Fruit fly (Drosophila melanogaster) whole organism, embryonic: Measurements from ENCODE around the gene CG16789.

Experiments used
- Aef1 ChIP-seq: fragments of 200-800 bp; sonication (Bioruptor generic); IDR thresholded peaks from 3 replicates; pipeline ENCODE4 v1.3.6; 2022; ENCODE audit warnings: missing biosample characterization, missing genetic modification characterization
- Antp ChIP-seq: fragments of 200-800 bp; sonication (Bioruptor generic); optimal IDR thresholded peaks from 3 replicates; lab custom pipeline; 2016; ENCODE audit warnings: missing biosample characterization, missing genetic modification characterization
- BtbVII ChIP-seq: fragments of 200-800 bp; sonication (Bioruptor generic); optimal IDR thresholded peaks from 3 replicates; lab custom pipeline; 2017; ENCODE audit warnings: missing biosample characterization, mild to moderate bottlenecking, missing genetic modification characterization
- C15 ChIP-seq: fragments of 200-800 bp; sonication (Bioruptor generic); IDR thresholded peaks from 3 replicates; pipeline ENCODE4 v1.3.6; 2022; ENCODE audit warnings: missing biosample characterization, missing genetic modification characterization
- CG10543 ChIP-seq: fragments of 200-800 bp; sonication (Bioruptor generic); optimal IDR thresholded peaks from 3 replicates; lab custom pipeline; 2017; ENCODE audit warnings: missing biosample characterization, mild to moderate bottlenecking, missing genetic modification characterization, moderate library complexity
- CG11085 ChIP-seq: fragments of 200-800 bp; sonication (Bioruptor generic); IDR thresholded peaks from 2 replicates; pipeline ENCODE4 v1.3.6; 2022; ENCODE audit warnings: missing biosample characterization, missing genetic modification characterization
- CG11695 ChIP-seq: fragments of 200-800 bp; sonication (Bioruptor generic); IDR thresholded peaks from 3 replicates; pipeline ENCODE4 v1.3.6; 2022; ENCODE audit warnings: missing biosample characterization, missing genetic modification characterization
- CG13424 ChIP-seq: fragments of 200-800 bp; sonication (Bioruptor generic); optimal IDR thresholded peaks from 2 replicates; lab custom pipeline; 2019; ENCODE audit warnings: missing biosample characterization, mild to moderate bottlenecking, missing genetic modification characterization, moderate library complexity
- CG13624 ChIP-seq: fragments of 200-800 bp; sonication (Bioruptor generic); optimal IDR thresholded peaks from 2 replicates; lab custom pipeline; 2016; ENCODE audit warnings: missing biosample characterization, missing genetic modification characterization
- CG14860 ChIP-seq: fragments of 200-800 bp; sonication (Bioruptor generic); IDR thresholded peaks from 3 replicates; pipeline ENCODE4 v1.3.6; 2022; ENCODE audit warnings: missing biosample characterization, missing genetic modification characterization; ENCODE audit not compliant: partially characterized antibody
- CG15073 ChIP-seq: fragments of 200-800 bp; sonication (Bioruptor generic); optimal IDR thresholded peaks from 2 replicates; lab custom pipeline; 2016; ENCODE audit warnings: missing biosample characterization, missing genetic modification characterization
- CG1529 ChIP-seq: fragments of 200-800 bp; sonication (Bioruptor generic); optimal IDR thresholded peaks from 3 replicates; lab custom pipeline; 2018; ENCODE audit warnings: missing biosample characterization, missing genetic modification characterization
- CG15601 ChIP-seq: fragments of 200-800 bp; sonication (Bioruptor generic); optimal IDR thresholded peaks from 3 replicates; lab custom pipeline; 2019; ENCODE audit warnings: missing biosample characterization, mild to moderate bottlenecking, missing genetic modification characterization, moderate library complexity
- CG15696 ChIP-seq: fragments of 200-800 bp; sonication (Bioruptor generic); optimal IDR thresholded peaks from 2 replicates; lab custom pipeline; 2019; ENCODE audit warnings: missing biosample characterization, mild to moderate bottlenecking, missing genetic modification characterization, moderate library complexity
- CG17829 ChIP-seq: fragments of 200-800 bp; optimal IDR thresholded peaks from 2 replicates; lab custom pipeline; 2019; ENCODE audit warnings: missing biosample characterization, mild to moderate bottlenecking, missing genetic modification characterization, moderate library complexity
- CG18476 ChIP-seq: fragments of 200-800 bp; sonication (Bioruptor generic); optimal IDR thresholded peaks from 2 replicates; lab custom pipeline; 2016; ENCODE audit warnings: missing biosample characterization, mild to moderate bottlenecking, missing genetic modification characterization
- CG2889 ChIP-seq: fragments of 200-800 bp; sonication (Bioruptor generic); IDR thresholded peaks from 3 replicates; pipeline ENCODE4 v1.3.6; 2022; ENCODE audit warnings: missing biosample characterization, missing genetic modification characterization
- CG3281 ChIP-seq: fragments of 200-800 bp; sonication (Bioruptor generic); optimal IDR thresholded peaks from 3 replicates; lab custom pipeline; 2017; ENCODE audit warnings: missing biosample characterization, mild to moderate bottlenecking, missing genetic modification characterization
- CG4617 ChIP-seq: fragments of 200-800 bp; sonication (Bioruptor generic); optimal IDR thresholded peaks from 3 replicates; lab custom pipeline; 2016; ENCODE audit warnings: missing biosample characterization, missing genetic modification characterization, borderline replicate concordance
- CG7745 ChIP-seq: fragments of 200-800 bp; sonication (Bioruptor generic); optimal IDR thresholded peaks from 2 replicates; lab custom pipeline; 2018; ENCODE audit warnings: missing biosample characterization, mild to moderate bottlenecking, missing genetic modification characterization, moderate library complexity
- CG9727 ChIP-seq: fragments of 200-800 bp; sonication (Bioruptor generic); optimal IDR thresholded peaks from 3 replicates; lab custom pipeline; 2017; ENCODE audit warnings: missing biosample characterization, mild to moderate bottlenecking, missing genetic modification characterization
- CHES-1-like ChIP-seq: fragments of 200-800 bp; sonication (Bioruptor generic); optimal IDR thresholded peaks from 2 replicates; lab custom pipeline; 2016; ENCODE audit warnings: missing biosample characterization, missing genetic modification characterization
- Dad ChIP-seq: fragments of 200-800 bp; sonication (Bioruptor generic); optimal IDR thresholded peaks from 3 replicates; lab custom pipeline; 2016; ENCODE audit warnings: missing biosample characterization, missing genetic modification characterization
- Dp ChIP-seq: fragments of 200-800 bp; sonication (Bioruptor generic); optimal IDR thresholded peaks from 2 replicates; lab custom pipeline; 2018; ENCODE audit warnings: missing biosample characterization, mild to moderate bottlenecking, missing genetic modification characterization, moderate library complexity
- Ets97D ChIP-seq: fragments of 200-800 bp; sonication (Bioruptor generic); optimal IDR thresholded peaks from 3 replicates; lab custom pipeline; 2016; ENCODE audit warnings: missing biosample characterization, missing genetic modification characterization
- Fer3 ChIP-seq: fragments of 200-800 bp; sonication (Bioruptor generic); optimal IDR thresholded peaks from 2 replicates; lab custom pipeline; 2018; ENCODE audit warnings: missing biosample characterization, mild to moderate bottlenecking, missing genetic modification characterization, moderate library complexity
- Gug ChIP-seq: fragments of 200-800 bp; sonication (Bioruptor generic); IDR thresholded peaks from 4 replicates; pipeline ENCODE4 v1.3.6; 2022; ENCODE audit warnings: missing biosample characterization, missing genetic modification characterization
- TFAM ChIP-seq: fragments of 200-800 bp; sonication (Bioruptor generic); optimal IDR thresholded peaks from 2 replicates; lab custom pipeline; 2017; ENCODE audit warnings: missing biosample characterization, missing genetic modification characterization, inconsistent platforms
- az2 ChIP-seq: fragments of 200-800 bp; sonication (Bioruptor generic); optimal IDR thresholded peaks from 3 replicates; lab custom pipeline; 2016; ENCODE audit warnings: missing biosample characterization, missing genetic modification characterization
- btn ChIP-seq: fragments of 200-800 bp; sonication (Bioruptor generic); optimal IDR thresholded peaks from 2 replicates; lab custom pipeline; 2016; ENCODE audit warnings: missing biosample characterization, missing genetic modification characterization
- caup ChIP-seq: fragments of 200-800 bp; sonication (Bioruptor generic); optimal IDR thresholded peaks from 3 replicates; lab custom pipeline; 2017; ENCODE audit warnings: missing biosample characterization, mild to moderate bottlenecking, missing genetic modification characterization, moderate library complexity; ENCODE audit not compliant: severe bottlenecking
- dm ChIP-seq: fragments of 200-800 bp; sonication (Bioruptor generic); optimal IDR thresholded peaks from 3 replicates; lab custom pipeline; 2016; ENCODE audit warnings: missing biosample characterization, missing genetic modification characterization
- fd3F ChIP-seq: fragments of 200-800 bp; sonication (Bioruptor generic); optimal IDR thresholded peaks from 2 replicates; lab custom pipeline; 2018; ENCODE audit warnings: missing biosample characterization, mild to moderate bottlenecking, missing genetic modification characterization, moderate library complexity
- fd96Cb ChIP-seq: fragments of 200-800 bp; sonication (Bioruptor generic); optimal IDR thresholded peaks from 2 replicates; lab custom pipeline; 2018; ENCODE audit warnings: missing biosample characterization, mild to moderate bottlenecking, missing genetic modification characterization, moderate library complexity
- gfzf ChIP-seq: fragments of 200-800 bp; sonication (Bioruptor generic); optimal IDR thresholded peaks from 2 replicates; lab custom pipeline; 2016; ENCODE audit warnings: missing biosample characterization, mild to moderate bottlenecking, missing genetic modification characterization, moderate library complexity
- grn ChIP-seq: fragments of 200-800 bp; sonication (Bioruptor generic); optimal IDR thresholded peaks from 3 replicates; lab custom pipeline; 2017; ENCODE audit warnings: missing biosample characterization, missing genetic modification characterization
- inv ChIP-seq: fragments of 200-800 bp; sonication (Bioruptor generic); IDR thresholded peaks from 2 replicates; pipeline ENCODE4 v1.3.6; 2022; ENCODE audit warnings: missing biosample characterization, missing genetic modification characterization; ENCODE audit not compliant: partially characterized antibody
- jigr1 ChIP-seq: fragments of 200-800 bp; sonication (Bioruptor generic); IDR thresholded peaks from 3 replicates; pipeline ENCODE4 v1.3.6; 2022; ENCODE audit warnings: missing biosample characterization, missing genetic modification characterization
- maf-S ChIP-seq: fragments of 200-800 bp; sonication (Bioruptor generic); optimal IDR thresholded peaks from 2 replicates; lab custom pipeline; 2016; ENCODE audit warnings: missing biosample characterization, missing genetic modification characterization
- oc ChIP-seq: fragments of 200-800 bp; sonication (Bioruptor generic); optimal IDR thresholded peaks from 2 replicates; lab custom pipeline; 2018; ENCODE audit warnings: missing biosample characterization, mild to moderate bottlenecking, missing genetic modification characterization, moderate library complexity
- pan ChIP-seq, 4 experiments: fragments of >200 bp in 3 of 4; fragments of 200-800 bp in 1 of 4; sonication (Bioruptor generic) in 1 of 4; optimal IDR thresholded peaks in 3 of 4; IDR thresholded peaks in 1 of 4; 2 replicates each; pipeline versions ENCODE4 v1.3.6 to Lab custom; 2017 to 2022; ENCODE audit warnings: missing biosample characterization in 2 of 4, missing genetic modification characterization in 2 of 4, mixed read lengths in 1 of 4
- peb ChIP-seq: fragments of 200-800 bp; sonication (Bioruptor generic); IDR thresholded peaks from 2 replicates; pipeline ENCODE4 v1.3.6; 2022; ENCODE audit warnings: missing biosample characterization, missing genetic modification characterization
- rib ChIP-seq: fragments of 200-800 bp; sonication (Bioruptor generic); IDR thresholded peaks from 2 replicates; pipeline ENCODE4 v1.3.6; 2022; ENCODE audit warnings: missing biosample characterization, missing genetic modification characterization
- sens ChIP-seq: fragments of 200-800 bp; sonication (Bioruptor generic); peaks from one replicate; lab custom pipeline; 2016; ENCODE audit warnings: missing biosample characterization, missing genetic modification characterization
- sob ChIP-seq: fragments of 200-800 bp; sonication (Bioruptor generic); IDR thresholded peaks from 2 replicates; pipeline ENCODE4 v1.3.6; 2022; ENCODE audit warnings: missing biosample characterization, missing genetic modification characterization
- tna ChIP-seq: fragments of 200-800 bp; sonication (Bioruptor generic); IDR thresholded peaks from 2 replicates; pipeline ENCODE4 v1.3.6; 2022; ENCODE audit warnings: missing biosample characterization, missing genetic modification characterization; ENCODE audit not compliant: partially characterized antibody
- unpg ChIP-seq: fragments of 200-800 bp; sonication (Bioruptor generic); optimal IDR thresholded peaks from 3 replicates; lab custom pipeline; 2018; ENCODE audit warnings: missing biosample characterization, mild to moderate bottlenecking, missing genetic modification characterization, moderate library complexity
- vfl ChIP-seq: fragments of 200-800 bp; sonication (Bioruptor generic); optimal IDR thresholded peaks from 2 replicates; lab custom pipeline; 2016; ENCODE audit warnings: missing biosample characterization, missing genetic modification characterization
- z ChIP-seq: fragments of 200-800 bp; sonication (Bioruptor generic); IDR thresholded peaks from 3 replicates; pipeline ENCODE4 v1.3.6; 2022; ENCODE audit warnings: missing biosample characterization, missing genetic modification characterization

The CG16789 gene

DNA sequence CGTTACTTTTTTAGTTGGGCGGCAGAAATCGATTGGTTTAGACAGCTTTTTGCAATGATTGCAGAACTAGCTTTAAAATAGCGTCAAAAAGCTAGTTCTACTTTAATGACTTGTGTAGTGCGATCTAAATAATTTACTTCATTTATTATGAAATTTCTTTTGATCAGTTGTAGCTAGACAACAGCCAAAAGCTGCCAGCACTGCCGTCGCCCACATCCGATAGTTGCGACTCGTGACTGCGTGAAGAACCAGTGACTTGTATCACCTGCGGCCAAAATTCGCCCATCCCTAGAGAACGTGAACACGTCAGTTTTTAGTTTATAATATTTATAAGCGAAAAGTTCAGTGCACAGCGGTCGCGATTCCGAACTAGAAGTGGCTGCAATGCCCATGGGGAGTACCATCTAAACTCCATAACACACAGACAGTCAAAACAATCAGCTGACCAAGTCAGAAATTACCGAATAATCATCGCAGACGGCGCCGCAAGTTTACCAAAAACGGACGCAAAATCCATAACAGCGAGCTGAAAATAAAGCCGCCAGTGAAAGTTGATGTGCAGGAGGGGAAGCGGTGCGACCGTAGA, 20.8 kb downstream of the CG16789 start, which contains the start of gene P58IPK (continued):
- TF ChIP-seq CG14860 (GFP tag; lab: Robert Waterston, UW) (peak; percentile 88), CG10543 (GFP tag; lab: Kevin White, UChicago) (peak; percentile 7), Ets97D (peak; percentile 90), peb (GFP tag; lab: Robert Waterston, UW) (0 out of 2 replicates have a peak, but pooled peaks have one; percentile 20), TFAM (no peak), fd96Cb (tag; lab: Kevin White, UChicago) (peak; percentile 9), fd3F (GFP tag; lab: Kevin White, UChicago) (no peak), rib (GFP tag; lab: Robert Waterston, UW) (peak; percentile 51), pan (optimal IDR thresholded peaks at IDR 0.05; lab: Kevin White, UChicago) (no peak), pan (GFP tag; optimal IDR thresholded peaks at IDR 0.05 in 1 of 2, IDR thresholded peaks at IDR 0.05 in 1 of 2) (peak in 1 of 2 experiments; percentile 44), CG9727 (GFP tag; lab: Kevin White, UChicago) (peak; percentile 48), dm (GFP tag; lab: Kevin White, UChicago) (peak; percentile 68), CG7745 (tag; lab: Kevin White, UChicago) (no peak), btn (GFP tag; lab: Kevin White, UChicago) (no peak), caup (GFP tag; lab: Kevin White, UChicago) (peak; percentile 40), maf-S (GFP tag; lab: Kevin White, UChicago) (peak; percentile 67), oc (tag; lab: Kevin White, UChicago) (no peak), CG13624 (GFP tag; lab: Kevin White, UChicago) (peak; percentile 85), CG4617 (GFP tag; lab: Kevin White, UChicago) (peak; percentile 79), Fer3 (peak; percentile 45), CG11085 (GFP tag; lab: Robert Waterston, UW) (no peak), gfzf (peak; percentile 41), CG2889 (no peak), CHES-1-like (GFP tag; lab: Kevin White, UChicago) (peak; percentile 69), CG18476 (peak; percentile 44), Dp (GFP tag; lab: Kevin White, UChicago) (peak; percentile 77), unpg (peak; percentile 14), CG13424 (tag; lab: Kevin White, UChicago) (peak; percentile 62), CG1529 (GFP tag; lab: Kevin White, UChicago) (no peak), Antp (GFP tag; lab: Kevin White, UChicago) (peak; percentile 77), sob (peak; percentile 63), sens (GFP tag; lab: Kevin White, UChicago) (peak; percentile 91), tna (GFP tag; lab: Robert Waterston, UW) (peak; percentile 88), CG17829 (tag; lab: Kevin White, UChicago) (peak; percentile 64), Gug (peak; percentile 89), CG15601 (tag; lab: Kevin White, UChicago) (peak; percentile 46), az2 (GFP tag; lab: Kevin White, UChicago) (peak; percentile 64), jigr1 (no peak), z (GFP tag; lab: Robert Waterston, UW) (no peak), BtbVII (GFP tag; lab: Kevin White, UChicago) (no peak), Dad (GFP tag; lab: Kevin White, UChicago) (peak; percentile 72), inv (GFP tag; lab: Robert Waterston, UW) (peak; percentile 96), C15 (no peak), CG15073 (GFP tag; lab: Kevin White, UChicago) (no peak), CG3281 (peak; percentile 31), Aef1 (GFP tag; lab: Robert Waterston, UW) (peak; percentile 32; the same call in 2 of the 3 replicates), CG11695 (GFP tag; lab: Robert Waterston, UW) (no peak), CG15696 (tag; lab: Kevin White, UChicago) (peak; percentile 32), grn (GFP tag; lab: Kevin White, UChicago) (peak; percentile 6), vfl (GFP tag; lab: Kevin White, UChicago) (peak; percentile 65)
